Worm (Caenorhabditis elegans): ENCODE results near the gene srx-137.

DNA sequence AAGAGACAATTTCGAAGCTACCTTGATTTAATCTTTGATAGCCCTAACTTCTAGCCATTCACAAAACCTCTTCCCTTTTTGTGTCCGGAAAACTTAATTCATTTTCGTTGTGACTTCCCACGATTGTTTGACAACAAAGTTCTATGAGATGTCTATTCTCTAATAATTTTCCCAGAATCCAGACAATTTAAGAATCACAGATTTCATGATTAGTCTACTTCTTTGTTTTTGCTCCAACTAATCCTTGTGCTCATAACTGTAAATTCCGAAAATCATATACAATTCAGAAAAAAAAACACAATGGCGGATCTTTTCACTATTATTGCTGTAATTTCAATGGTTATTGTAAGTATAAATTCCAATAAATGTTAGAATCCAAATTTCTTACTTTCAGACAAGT lies at the start of gene srx-137:
- no peak for TF ChIP-seq ama-1 (optimal IDR thresholded peaks at IDR 0.05)
- no peak for TF ChIP-seq lsy-2 (tag; optimal IDR thresholded peaks at IDR 0.05)
- TF ChIP-seq unc-39 (tag; optimal IDR thresholded peaks at IDR 0.05) = no peak
- no peak for TF ChIP-seq mab-5 (tag; optimal IDR thresholded peaks at IDR 0.05)
